Worm (Caenorhabditis elegans): ENCODE measurements around the gene F58H1.6.

The F58H1.6 gene

DNA sequence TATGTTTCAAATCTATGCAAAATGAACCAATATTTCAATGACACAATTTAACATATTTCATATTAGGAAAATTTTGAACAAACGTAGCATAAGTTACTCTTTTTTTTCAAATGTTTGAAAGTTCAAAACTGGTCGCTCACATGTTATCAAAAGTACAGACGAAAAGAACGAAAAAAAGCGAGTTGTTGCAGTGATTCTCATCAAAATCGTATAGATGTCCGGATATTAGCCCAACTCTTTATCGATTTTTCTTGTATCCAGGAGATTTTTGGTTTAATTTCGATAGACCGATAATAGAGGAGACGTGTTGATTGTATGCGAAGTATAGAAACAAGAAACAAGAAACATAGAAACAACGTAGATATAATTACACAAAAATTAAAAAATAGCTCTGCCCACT is 2.1 kb upstream of the F58H1.6 start:
- TF ChIP-seq K02D7.2 (tag; optimal IDR thresholded peaks at IDR 0.05) (no peak), unc-42 (tag; optimal IDR thresholded peaks at IDR 0.05) (no peak), ceh-19 (GFP tag; optimal IDR thresholded peaks at IDR 0.05) (no peak), eyg-1 (tag; optimal IDR thresholded peaks at IDR 0.05) (no peak), hlh-13 (GFP tag; optimal IDR thresholded peaks at IDR 0.05) (no peak), fkh-6 (tag; optimal IDR thresholded peaks at IDR 0.05) (no peak), ceh-34 (tag; optimal IDR thresholded peaks at IDR 0.05) (no peak), Y22D7AL.16 (tag; optimal IDR thresholded peaks at IDR 0.05) (no peak), tbx-2 (tag; optimal IDR thresholded peaks at IDR 0.05) (no peak), C08G9.2 (tag; optimal IDR thresholded peaks at IDR 0.05) (no peak), sox-2 (GFP tag; IDR thresholded peaks at IDR 0.05) (no peak), ceh-48 (tag; optimal IDR thresholded peaks at IDR 0.05) (no peak), nhr-232 (tag; optimal IDR thresholded peaks at IDR 0.05) (no peak), lin-11 (tag; optimal IDR thresholded peaks at IDR 0.05) (no peak)

DNA sequence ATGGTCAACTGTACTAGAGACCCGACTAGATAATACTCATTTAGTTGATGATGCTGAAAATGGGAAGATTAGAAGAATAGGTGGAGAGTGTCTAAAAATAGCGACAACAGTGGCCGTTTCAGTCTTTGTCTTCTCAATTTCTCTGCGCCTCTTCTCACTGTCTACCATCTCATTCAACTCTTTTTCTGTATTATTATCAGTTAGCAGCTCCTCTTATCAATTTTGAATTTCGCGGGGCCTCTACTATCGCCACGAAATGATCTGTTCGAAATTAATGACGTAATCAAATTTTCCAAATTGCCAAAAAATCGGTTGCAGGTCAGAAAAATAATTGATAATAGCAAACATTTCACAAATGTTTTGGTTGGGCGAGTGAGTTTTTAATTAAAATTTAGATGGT is 761 bp upstream of the F58H1.6 start:
- TF ChIP-seq lin-11 (tag; optimal IDR thresholded peaks at IDR 0.05) (no peak), unc-42 (tag; optimal IDR thresholded peaks at IDR 0.05) (no peak), pqm-1 (tag; optimal IDR thresholded peaks at IDR 0.05) (peak; percentile 34), elt-2 (tag; optimal IDR thresholded peaks at IDR 0.05) (peak; percentile 92), ceh-2 (tag; optimal IDR thresholded peaks at IDR 0.05) (no peak), hlh-13 (GFP tag; optimal IDR thresholded peaks at IDR 0.05) (no peak), dve-1 (tag; optimal IDR thresholded peaks at IDR 0.05) (peak; percentile 7)

DNA sequence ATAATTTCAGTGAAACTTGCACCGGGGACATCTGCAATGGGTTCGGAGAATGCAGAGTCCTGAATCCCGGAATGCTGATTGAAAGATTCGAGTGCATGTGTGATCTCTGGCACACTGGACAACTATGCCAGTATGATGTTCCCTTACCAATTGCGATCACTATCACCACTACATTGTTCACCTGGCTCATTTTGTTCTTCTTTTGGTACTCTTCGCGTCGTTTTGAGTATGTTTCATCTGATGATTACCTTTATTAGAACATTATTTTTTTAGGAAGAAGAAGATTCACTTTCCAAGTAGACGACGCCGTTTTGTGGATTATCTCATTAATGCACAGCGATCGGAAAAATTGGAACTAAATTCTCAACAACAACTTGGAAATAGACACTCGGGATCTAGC is 1.3 kb downstream of the F58H1.6 start:
- TF ChIP-seq sox-4 (tag; optimal IDR thresholded peaks at IDR 0.05) (no peak), C08G9.2 (tag; optimal IDR thresholded peaks at IDR 0.05) (no peak), ceh-6 (GFP tag; optimal IDR thresholded peaks at IDR 0.05) (no peak), ceh-30 (tag; optimal IDR thresholded peaks at IDR 0.05) (no peak), dve-1 (tag; optimal IDR thresholded peaks at IDR 0.05) (no peak), ceh-45 (GFP tag; IDR thresholded peaks at IDR 0.05) (no peak), pros-1 (tag; optimal IDR thresholded peaks at IDR 0.05) (no peak), K02D7.2 (tag; optimal IDR thresholded peaks at IDR 0.05) (no peak)

DNA sequence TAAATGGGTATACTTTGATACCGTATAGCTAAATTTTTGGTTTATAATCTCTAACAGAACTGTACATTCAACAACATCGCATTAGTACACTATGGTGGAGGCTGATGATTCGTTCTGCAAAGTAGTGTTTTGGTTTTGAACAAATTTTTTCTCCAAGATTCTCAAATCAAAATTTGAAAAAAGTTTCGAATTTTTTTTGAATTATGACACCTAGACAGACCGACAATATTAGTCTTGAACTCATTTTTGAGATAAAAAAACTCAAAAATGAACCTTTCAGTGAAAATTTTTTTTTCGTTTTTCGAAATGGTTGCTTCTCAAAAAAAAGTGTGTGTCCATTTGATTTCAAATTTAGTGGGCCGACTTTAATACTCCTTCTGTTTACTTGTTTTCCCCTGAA is 3.0 kb downstream of the F58H1.6 start:
- TF ChIP-seq ttx-3 (tag; optimal IDR thresholded peaks at IDR 0.05) (no peak), tbx-2 (tag; optimal IDR thresholded peaks at IDR 0.05) (no peak), ceh-19 (GFP tag; optimal IDR thresholded peaks at IDR 0.05) (no peak), rnt-1 (tag; optimal IDR thresholded peaks at IDR 0.05) (no peak), ceh-2 (tag; optimal IDR thresholded peaks at IDR 0.05) (no peak), ztf-16 (tag; optimal IDR thresholded peaks at IDR 0.05) (no peak), lim-6 (tag; optimal IDR thresholded peaks at IDR 0.05) (no peak), ets-4 (tag; optimal IDR thresholded peaks at IDR 0.05) (no peak), ceh-48 (tag; optimal IDR thresholded peaks at IDR 0.05) (no peak), sox-2 (GFP tag; IDR thresholded peaks at IDR 0.05) (no peak), pax-1 (tag; optimal IDR thresholded peaks at IDR 0.05) (no peak), zip-5 (tag; optimal IDR thresholded peaks at IDR 0.05) (no peak), ahr-1 (tag; optimal IDR thresholded peaks at IDR 0.05) (no peak), F13H6.1 (tag; optimal IDR thresholded peaks at IDR 0.05) (no peak)

DNA sequence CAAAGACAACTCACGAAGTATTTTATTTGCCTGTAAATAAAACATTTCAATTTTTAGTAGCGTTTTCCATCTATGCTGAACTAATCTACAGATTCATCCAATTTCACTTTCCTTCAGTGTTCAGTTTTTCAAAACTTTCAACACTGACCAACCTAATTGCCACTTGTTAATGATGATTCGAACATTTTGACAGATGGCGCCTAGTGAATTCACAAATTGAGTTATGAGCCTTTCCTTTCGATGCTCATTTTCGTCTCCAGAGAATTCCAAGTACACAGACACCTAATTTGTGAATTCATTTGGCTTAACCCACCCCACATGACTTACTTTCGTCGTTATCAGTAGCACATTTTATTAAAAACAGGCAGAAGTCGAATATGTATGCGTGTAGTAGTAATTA is 4.4 kb downstream of the F58H1.6 start:
- TF ChIP-seq ref-2 (tag; optimal IDR thresholded peaks at IDR 0.05): no peak
- no peak for TF ChIP-seq hlh-15 (tag; optimal IDR thresholded peaks at IDR 0.05)
- peak; percentile 53 for TF ChIP-seq unc-42 (tag; optimal IDR thresholded peaks at IDR 0.05)
